Fruit fly (Drosophila melanogaster) whole organism, embryonic: ENCODE data around the gene CG4293.
A peak's percentile ranks its signal among the peaks of the same experiment; 100 is the strongest.

Source experiments
- Atf6 ChIP-seq: fragments of 200-800 bp; sonication (Bioruptor generic); IDR thresholded peaks from 2 replicates; pipeline ENCODE4 v1.3.6; 2022; ENCODE audit warnings: missing biosample characterization, missing genetic modification characterization
- Awh ChIP-seq: fragments of 200-800 bp; sonication (Bioruptor generic); IDR thresholded peaks from 2 replicates; pipeline ENCODE4, ENCODE4 v1.3.6; 2022; ENCODE audit warnings: missing biosample characterization, missing genetic modification characterization
- Bgb ChIP-seq: fragments of 200-800 bp; sonication (Bioruptor generic); IDR thresholded peaks from 2 replicates; pipeline ENCODE4 v1.3.6; 2022; ENCODE audit warnings: missing biosample characterization, missing genetic modification characterization; ENCODE audit not compliant: partially characterized antibody
- CG11456 ChIP-seq: fragments of 200-800 bp; sonication (Bioruptor generic); IDR thresholded peaks from 3 replicates; pipeline ENCODE4 v1.3.6; 2022; ENCODE audit warnings: missing biosample characterization, missing genetic modification characterization
- CG12299 ChIP-seq: fragments of 200-800 bp; sonication (Bioruptor generic); optimal IDR thresholded peaks from 2 replicates; lab custom pipeline; 2018; ENCODE audit warnings: missing biosample characterization, mild to moderate bottlenecking, missing genetic modification characterization
- CG14014 ChIP-seq: fragments of 200-800 bp; sonication (Bioruptor generic); IDR thresholded peaks from 2 replicates; pipeline ENCODE4 v1.3.6; 2022; ENCODE audit warnings: missing biosample characterization, missing genetic modification characterization
- CG1603 ChIP-seq: fragments of 200-800 bp; sonication (Bioruptor generic); optimal IDR thresholded peaks from 2 replicates; lab custom pipeline; 2019; ENCODE audit warnings: missing biosample characterization, mild to moderate bottlenecking, missing genetic modification characterization, moderate library complexity
- CG2678 ChIP-seq: fragments of 200-800 bp; sonication (Bioruptor generic); optimal IDR thresholded peaks from 3 replicates; lab custom pipeline; 2019; ENCODE audit warnings: missing biosample characterization, mild to moderate bottlenecking, missing genetic modification characterization, moderate library complexity
- CG2875 ChIP-seq: fragments of 200-800 bp; sonication (Bioruptor generic); optimal IDR thresholded peaks from 2 replicates; lab custom pipeline; 2017; ENCODE audit warnings: missing biosample characterization, mild to moderate bottlenecking, missing genetic modification characterization, missing genetic modification reagents
- CG2889 ChIP-seq: fragments of 200-800 bp; sonication (Bioruptor generic); IDR thresholded peaks from 3 replicates; pipeline ENCODE4 v1.3.6; 2022; ENCODE audit warnings: missing biosample characterization, missing genetic modification characterization
- CG31224 ChIP-seq: fragments of 200-800 bp; sonication (Bioruptor generic); IDR thresholded peaks from 2 replicates; pipeline ENCODE4 v1.3.6; 2022; ENCODE audit warnings: missing biosample characterization, missing genetic modification characterization
- CG34224 ChIP-seq: fragments of 200-800 bp; sonication (Bioruptor generic); IDR thresholded peaks from 3 replicates; pipeline ENCODE4 v1.3.6; 2022; ENCODE audit warnings: missing biosample characterization, missing genetic modification characterization; ENCODE audit not compliant: partially characterized antibody
- CG34422 ChIP-seq: fragments of 200-800 bp; sonication (Bioruptor generic); IDR thresholded peaks from 3 replicates; pipeline ENCODE4 v1.3.6; 2022; ENCODE audit warnings: missing biosample characterization, missing genetic modification characterization
- CG5180 ChIP-seq: fragments of 200-800 bp; sonication (Bioruptor generic); optimal IDR thresholded peaks from 3 replicates; lab custom pipeline; 2017; ENCODE audit warnings: missing biosample characterization, missing genetic modification characterization, mild to moderate bottlenecking, moderate library complexity, missing genetic modification reagents
- CG5245 ChIP-seq: fragments of 200-800 bp; sonication (Bioruptor generic); optimal IDR thresholded peaks from 3 replicates; lab custom pipeline; 2016; ENCODE audit warnings: missing biosample characterization, missing genetic modification characterization
- CG7556 ChIP-seq: fragments of 200-800 bp; sonication (Bioruptor generic); optimal IDR thresholded peaks from 2 replicates; lab custom pipeline; 2017; ENCODE audit warnings: missing biosample characterization, mild to moderate bottlenecking, missing genetic modification characterization
- CG7786 ChIP-seq: fragments of 200-800 bp; sonication (Bioruptor generic); optimal IDR thresholded peaks from 2 replicates; lab custom pipeline; 2016; ENCODE audit warnings: missing biosample characterization, missing genetic modification characterization
- CG8281 ChIP-seq: fragments of 200-800 bp; sonication (Bioruptor generic); optimal IDR thresholded peaks from 2 replicates; lab custom pipeline; 2018; ENCODE audit warnings: missing biosample characterization, mild to moderate bottlenecking, missing genetic modification characterization, moderate library complexity
- CG9727 ChIP-seq: fragments of 200-800 bp; sonication (Bioruptor generic); optimal IDR thresholded peaks from 3 replicates; lab custom pipeline; 2017; ENCODE audit warnings: missing biosample characterization, mild to moderate bottlenecking, missing genetic modification characterization
- D19A ChIP-seq: fragments of 200-800 bp; optimal IDR thresholded peaks from 3 replicates; lab custom pipeline; 2019; ENCODE audit warnings: missing biosample characterization, mild to moderate bottlenecking, missing genetic modification characterization, moderate library complexity
- Dp ChIP-seq: fragments of 200-800 bp; sonication (Bioruptor generic); optimal IDR thresholded peaks from 2 replicates; lab custom pipeline; 2018; ENCODE audit warnings: missing biosample characterization, mild to moderate bottlenecking, missing genetic modification characterization, moderate library complexity
- Dref ChIP-seq: fragments of 200-800 bp; sonication (Bioruptor generic); IDR thresholded peaks from 2 replicates; pipeline ENCODE4 v1.3.6; 2022; ENCODE audit warnings: missing biosample characterization, missing genetic modification characterization
- Fer3 ChIP-seq: fragments of 200-800 bp; sonication (Bioruptor generic); optimal IDR thresholded peaks from 2 replicates; lab custom pipeline; 2018; ENCODE audit warnings: missing biosample characterization, mild to moderate bottlenecking, missing genetic modification characterization, moderate library complexity
- Jarid2 ChIP-seq: fragments of 200-800 bp; sonication (Bioruptor generic); optimal IDR thresholded peaks from 3 replicates; lab custom pipeline; 2017; ENCODE audit warnings: mild to moderate bottlenecking, missing biosample characterization, missing genetic modification reagents, missing genetic modification characterization
- MBD-R2 ChIP-seq: fragments of 200-800 bp; sonication (Bioruptor generic); IDR thresholded peaks from 2 replicates; pipeline ENCODE4 v1.3.6; 2022; ENCODE audit warnings: missing biosample characterization, missing genetic modification characterization
- MESR4 ChIP-seq: fragments of 200-800 bp; sonication (Bioruptor generic); optimal IDR thresholded peaks from 2 replicates; lab custom pipeline; 2018; ENCODE audit warnings: missing biosample characterization, mild to moderate bottlenecking, missing genetic modification characterization, moderate library complexity
- Mes4 ChIP-seq: fragments of 200-800 bp; sonication (Bioruptor generic); optimal IDR thresholded peaks from 2 replicates; lab custom pipeline; 2016; ENCODE audit warnings: missing biosample characterization, missing genetic modification characterization
- Mrtf ChIP-seq: fragments of 200-800 bp; sonication (Bioruptor generic); IDR thresholded peaks from 3 replicates; pipeline ENCODE4 v1.3.6; 2022; ENCODE audit warnings: missing biosample characterization, missing genetic modification characterization
- NK7.1 ChIP-seq: fragments of 200-800 bp; sonication (Bioruptor generic); optimal IDR thresholded peaks from 3 replicates; lab custom pipeline; 2016; ENCODE audit warnings: missing biosample characterization, missing genetic modification characterization
- Opbp ChIP-seq: fragments of 200-800 bp; sonication (Bioruptor generic); IDR thresholded peaks from 3 replicates; pipeline ENCODE4 v1.3.6; 2022; ENCODE audit warnings: missing biosample characterization, missing genetic modification characterization; ENCODE audit not compliant: partially characterized antibody
- Six4 ChIP-seq: fragments of 200-800 bp; sonication (Bioruptor generic); optimal IDR thresholded peaks from 2 replicates; lab custom pipeline; 2016; ENCODE audit warnings: missing biosample characterization, missing genetic modification characterization
- bigmax ChIP-seq: fragments of 200-800 bp; sonication (Bioruptor generic); optimal IDR thresholded peaks from 2 replicates; lab custom pipeline; 2018; ENCODE audit warnings: missing biosample characterization, mild to moderate bottlenecking, missing genetic modification characterization
- br ChIP-seq: fragments of >200 bp; optimal IDR thresholded peaks from 2 replicates; lab custom pipeline; 2017
- cg ChIP-seq: fragments of 200-800 bp; sonication (Bioruptor generic); optimal IDR thresholded peaks from 3 replicates; lab custom pipeline; 2019; ENCODE audit warnings: missing biosample characterization, mild to moderate bottlenecking, missing genetic modification characterization, moderate library complexity
- ci ChIP-seq: fragments of 200-800 bp; sonication (Bioruptor generic); IDR thresholded peaks from 3 replicates; pipeline ENCODE4 v1.3.6; 2022; ENCODE audit warnings: missing biosample characterization, missing genetic modification characterization
- dan ChIP-seq: fragments of 200-800 bp; sonication (Bioruptor generic); IDR thresholded peaks from 2 replicates; pipeline ENCODE4 v1.3.6; 2022; ENCODE audit warnings: missing biosample characterization, missing genetic modification characterization
- esg ChIP-seq: fragments of 200-800 bp; sonication (Bioruptor generic); conservative IDR thresholded peaks from 2 replicates; pipeline ENCODE4 v1.3.6; 2022; ENCODE audit warnings: missing biosample characterization, missing genetic modification characterization
- hkb ChIP-seq, 2 experiments: fragments of 200-800 bp in 1 of 2; fragments of >200 bp in 1 of 2; sonication (Bioruptor generic) in 1 of 2; IDR thresholded peaks in 1 of 2; optimal IDR thresholded peaks in 1 of 2; 2 replicates each; pipeline versions ENCODE4 v1.3.6 to Lab custom; 2017 to 2022; ENCODE audit warnings: missing biosample characterization in 1 of 2, missing genetic modification characterization in 1 of 2
- hth ChIP-seq: fragments of >200 bp; optimal IDR thresholded peaks from 2 replicates; lab custom pipeline; 2017; ENCODE audit warnings: inconsistent platforms
- ken ChIP-seq: fragments of 200-800 bp; sonication (Bioruptor generic); IDR thresholded peaks from 3 replicates; pipeline ENCODE4 v1.3.6; 2022; ENCODE audit warnings: missing biosample characterization, missing genetic modification characterization
- lbe ChIP-seq: fragments of 200-800 bp; sonication (Bioruptor generic); optimal IDR thresholded peaks from 2 replicates; lab custom pipeline; 2016; ENCODE audit warnings: missing biosample characterization, mild to moderate bottlenecking, missing genetic modification characterization
- mam ChIP-seq: fragments of 200-800 bp; sonication (Bioruptor generic); optimal IDR thresholded peaks from 3 replicates; lab custom pipeline; 2016; ENCODE audit warnings: missing biosample characterization, missing genetic modification characterization
- mld ChIP-seq: fragments of 200-800 bp; sonication (Bioruptor generic); IDR thresholded peaks from 3 replicates; pipeline ENCODE4 v1.3.6; 2022; ENCODE audit warnings: missing biosample characterization, missing genetic modification characterization; ENCODE audit not compliant: partially characterized antibody
- p53 ChIP-seq: fragments of 200-800 bp; sonication (Bioruptor generic); optimal IDR thresholded peaks from 2 replicates; lab custom pipeline; 2016; ENCODE audit warnings: missing biosample characterization, missing genetic modification characterization
- sc ChIP-seq, 3 experiments: fragments of >200 bp in 2 of 3; fragments of 200-800 bp in 1 of 3; sonication (Bioruptor generic) in 1 of 3; optimal IDR thresholded peaks; 2 replicates in 2 of 3; 3 replicates in 1 of 3; lab custom pipeline; 2017; ENCODE audit warnings: mild to moderate bottlenecking in 1 of 3, missing biosample characterization in 1 of 3, missing genetic modification characterization in 1 of 3, missing genetic modification reagents in 1 of 3
- seq ChIP-seq: fragments of 200-800 bp; sonication (Bioruptor generic); IDR thresholded peaks from 2 replicates; pipeline ENCODE4 v1.3.6; 2022; ENCODE audit warnings: missing biosample characterization, missing genetic modification characterization
- sisA ChIP-seq: fragments of 200-800 bp; sonication (Bioruptor generic); IDR thresholded peaks from 2 replicates; pipeline ENCODE4 v1.3.6; 2022; ENCODE audit warnings: missing biosample characterization, missing genetic modification characterization
- tup ChIP-seq: fragments of 200-800 bp; sonication (Bioruptor generic); optimal IDR thresholded peaks from 2 replicates; lab custom pipeline; 2016; ENCODE audit warnings: missing biosample characterization, mild to moderate bottlenecking, missing genetic modification characterization, moderate library complexity
- wor ChIP-seq: fragments of 200-800 bp; sonication (Bioruptor generic); IDR thresholded peaks from 2 replicates; pipeline ENCODE4 v1.3.6; 2022; ENCODE audit warnings: missing biosample characterization, missing genetic modification characterization
- zfh1 ChIP-seq: fragments of 200-800 bp; sonication (Bioruptor generic); IDR thresholded peaks from 3 replicates; pipeline ENCODE4 v1.3.6; 2022; ENCODE audit warnings: missing biosample characterization, missing genetic modification characterization

CG4293 gene

DNA sequence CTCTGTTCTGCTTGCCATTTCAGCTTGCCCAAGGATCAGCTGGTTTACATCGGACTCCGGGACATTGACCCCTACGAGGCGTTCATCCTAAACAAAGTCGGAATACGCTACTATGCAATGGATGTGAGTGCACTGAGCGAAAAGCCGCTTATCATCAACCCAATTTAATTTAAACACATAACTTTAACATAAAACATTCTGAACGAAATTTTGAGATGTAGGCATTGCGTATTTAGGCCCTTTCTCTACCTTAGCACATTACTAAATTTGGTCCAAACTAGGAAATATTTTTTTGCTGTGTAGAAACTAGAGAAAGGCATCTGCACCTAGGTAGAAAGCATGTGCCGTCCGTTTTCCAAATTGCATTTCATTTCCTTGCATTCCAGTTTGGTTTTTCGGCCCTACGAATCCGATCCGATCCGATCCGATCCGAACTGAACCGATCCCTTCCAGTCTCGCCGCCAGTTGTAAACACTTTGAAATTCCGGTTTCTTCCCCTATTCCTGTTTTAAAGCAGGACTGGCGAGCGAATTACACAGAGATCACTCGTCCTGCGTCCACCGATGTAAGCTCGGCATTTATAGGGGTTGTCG, 3.5 kb downstream of the CG4293 start (continued):
- TF ChIP-seq mld = no peak
- peak; percentile 4 for TF ChIP-seq NK7.1 (GFP tag; lab: Kevin White, UChicago)
- peak; percentile 37 for TF ChIP-seq Six4 (GFP tag; lab: Kevin White, UChicago)
- TF ChIP-seq Awh = no peak
- no peak for TF ChIP-seq CG12299
- TF ChIP-seq sc (optimal IDR thresholded peaks at IDR 0.05; lab: Kevin White, UChicago) = no peak
- TF ChIP-seq sc (GFP tag; optimal IDR thresholded peaks at IDR 0.05; lab: Kevin White, UChicago) = no peak
- TF ChIP-seq Jarid2 (GFP tag; lab: Kevin White, UChicago) = no peak
- TF ChIP-seq CG7556 = peak; percentile 47
- TF ChIP-seq sisA (GFP tag; lab: Robert Waterston, UW) = no peak
- TF ChIP-seq MESR4 = no peak
- peak; percentile 87 for TF ChIP-seq zfh1 (GFP tag; lab: Robert Waterston, UW)
- peak; percentile 30 for TF ChIP-seq CG2875 (GFP tag; lab: Kevin White, UChicago)
- no peak for TF ChIP-seq CG31224 (GFP tag; lab: Robert Waterston, UW)
- peak; percentile 64 for TF ChIP-seq Mes4 (GFP tag; lab: Kevin White, UChicago)
- peak; percentile 53 for TF ChIP-seq CG5245
- no peak for TF ChIP-seq lbe
- TF ChIP-seq CG7786 (GFP tag; lab: Kevin White, UChicago) = peak; percentile 63
- no peak for TF ChIP-seq Atf6 (GFP tag; lab: Robert Waterston, UW)
- no peak for TF ChIP-seq hkb (optimal IDR thresholded peaks at IDR 0.05; lab: Kevin White, UChicago)
- TF ChIP-seq hkb (GFP tag; IDR thresholded peaks at IDR 0.05; lab: Robert Waterston, UW) = 0 out of 2 replicates have a peak, but pooled peaks have one; percentile 23
- TF ChIP-seq Mrtf = no peak
- TF ChIP-seq CG14014 (GFP tag; lab: Robert Waterston, UW) = no peak
- no peak for TF ChIP-seq Opbp (GFP tag; lab: Robert Waterston, UW)
- TF ChIP-seq MBD-R2 (GFP tag; lab: Robert Waterston, UW) = no peak
- TF ChIP-seq esg (GFP tag; lab: Robert Waterston, UW) = no peak
- no peak for TF ChIP-seq CG2889 (GFP tag; lab: Robert Waterston, UW)
- peak; percentile 88 for TF ChIP-seq CG1603 (tag; lab: Kevin White, UChicago)
- no peak for TF ChIP-seq Bgb (GFP tag; lab: Robert Waterston, UW)
- peak; percentile 22 for TF ChIP-seq CG2678
- no peak for TF ChIP-seq CG5180
- TF ChIP-seq ken (GFP tag; lab: Robert Waterston, UW) = peak; percentile 38; the same call in 1 of the 3 replicates
- peak; percentile 54 for TF ChIP-seq D19A (tag; lab: Kevin White, UChicago)
- no peak for TF ChIP-seq tup
- TF ChIP-seq Dref (GFP tag; lab: Robert Waterston, UW) = no peak
- TF ChIP-seq cg (GFP tag; lab: Kevin White, UChicago) = no peak
- no peak for TF ChIP-seq bigmax
- no peak for TF ChIP-seq wor
- no peak for TF ChIP-seq CG34224
- TF ChIP-seq Fer3 (tag; lab: Kevin White, UChicago) = no peak
- TF ChIP-seq seq = no peak
- TF ChIP-seq CG8281 (tag; lab: Kevin White, UChicago) = no peak
- TF ChIP-seq CG9727 (GFP tag; lab: Kevin White, UChicago) = peak; percentile 92
- TF ChIP-seq Dp = no peak
- TF ChIP-seq CG34422 (GFP tag; lab: Robert Waterston, UW) = 0 out of 3 replicates have a peak, but pooled peaks have one; percentile 26
- peak; percentile 80 for TF ChIP-seq dan (GFP tag; lab: Robert Waterston, UW)
- no peak for TF ChIP-seq CG11456 (GFP tag; lab: Robert Waterston, UW)
- TF ChIP-seq p53 = peak; percentile 2
- TF ChIP-seq br (lab: Kevin White, UChicago) = no peak
- no peak for TF ChIP-seq hth (lab: Kevin White, UChicago)
- peak; percentile 71; the same call in 2 of the 3 replicates for TF ChIP-seq ci (GFP tag; lab: Robert Waterston, UW)
- TF ChIP-seq mam = peak; percentile 28
